Worm (Caenorhabditis elegans): Measurements from ENCODE around the gene nduf-11.

Gene nduf-11

DNA sequence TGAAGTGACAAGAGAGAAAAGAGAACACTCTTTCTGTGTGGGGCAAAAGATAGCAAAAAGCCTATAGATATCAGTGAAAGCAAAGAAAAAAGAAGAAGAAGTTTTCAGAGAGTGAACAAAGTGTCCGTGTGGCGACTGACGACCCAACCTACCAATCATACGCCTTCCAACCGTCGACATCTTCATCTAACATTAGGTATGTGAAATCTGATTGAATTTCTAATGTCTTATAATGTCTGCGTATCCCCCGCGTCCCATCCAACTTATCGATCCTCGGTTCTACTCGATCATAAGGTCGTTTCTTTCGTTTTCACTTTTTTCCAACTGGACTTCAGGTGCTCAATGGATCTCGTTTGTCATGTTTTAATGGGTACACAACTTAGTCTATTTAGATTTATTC lies 38.1 kb downstream of the nduf-11 start:
- no peak for TF ChIP-seq ceh-48 (tag; optimal IDR thresholded peaks at IDR 0.05)
- no peak for TF ChIP-seq C38D4.7 (GFP tag; optimal IDR thresholded peaks at IDR 0.05)
- TF ChIP-seq pag-3 (tag; optimal IDR thresholded peaks at IDR 0.05; ENCODE audit: borderline replicate concordance): no peak
- TF ChIP-seq madf-2 (tag; optimal IDR thresholded peaks at IDR 0.05): no peak
- no peak for TF ChIP-seq tbx-2 (tag; optimal IDR thresholded peaks at IDR 0.05)
- TF ChIP-seq nfya-1 (tag; optimal IDR thresholded peaks at IDR 0.05): no peak
- TF ChIP-seq npax-4 (tag; optimal IDR thresholded peaks at IDR 0.05): no peak
- TF ChIP-seq ceh-9 (tag; optimal IDR thresholded peaks at IDR 0.05): no peak
- TF ChIP-seq ceh-31 (tag; optimal IDR thresholded peaks at IDR 0.05): no peak
- no peak for TF ChIP-seq ceh-45 (GFP tag; IDR thresholded peaks at IDR 0.05)
- TF ChIP-seq lim-6 (tag; optimal IDR thresholded peaks at IDR 0.05): no peak
- TF ChIP-seq zip-5 (tag; optimal IDR thresholded peaks at IDR 0.05): no peak
- TF ChIP-seq elt-4 (tag; optimal IDR thresholded peaks at IDR 0.05): no peak
- TF ChIP-seq unc-3 (GFP tag; conservative IDR thresholded peaks at IDR 0.05): no peak
- no peak for TF ChIP-seq unc-3 (tag; optimal IDR thresholded peaks at IDR 0.05)
- no peak for TF ChIP-seq ceh-34 (tag; optimal IDR thresholded peaks at IDR 0.05)
- no peak for TF ChIP-seq mec-3 (tag; optimal IDR thresholded peaks at IDR 0.05; ENCODE audit: borderline replicate concordance)
- TF ChIP-seq fkh-10 (GFP tag; optimal IDR thresholded peaks at IDR 0.05): no peak
- TF ChIP-seq pros-1 (tag; optimal IDR thresholded peaks at IDR 0.05): no peak
- no peak for TF ChIP-seq unc-55 (GFP tag; optimal IDR thresholded peaks at IDR 0.05)
- no peak for TF ChIP-seq ceh-24 (tag; optimal IDR thresholded peaks at IDR 0.05)

- TF ChIP-seq ceh-34 (tag; optimal IDR thresholded peaks at IDR 0.05) (peak; percentile 52), nfya-1 (tag; optimal IDR thresholded peaks at IDR 0.05) (peak; percentile 35), tbx-2 (tag; optimal IDR thresholded peaks at IDR 0.05) (peak; percentile 37), unc-42 (tag; optimal IDR thresholded peaks at IDR 0.05) (peak; percentile 16), T23F11.4 (GFP tag; optimal IDR thresholded peaks at IDR 0.05) (no peak), ceh-31 (tag; optimal IDR thresholded peaks at IDR 0.05) (peak; percentile 27), ceh-18 (tag; optimal IDR thresholded peaks at IDR 0.05) (peak; percentile 21), hlh-30 (tag; optimal IDR thresholded peaks at IDR 0.05; ENCODE audit: insufficient read depth) (peak; percentile 7), C38D4.7 (GFP tag; optimal IDR thresholded peaks at IDR 0.05) (no peak)
Observed at ce11 chrII:11305627-11306449, 39.6 kb downstream of the nduf-11 start, which contains the start of gene rsf-1. Gene rsf-1 (plus strand): TSS chrII:11306399.

ce11 chrII:11302591-11302990 lies 42.8 kb downstream of the nduf-11 start, which contains the start of gene samp-1:
Gene samp-1 (plus strand): TSS chrII:11302891.
- no peak for TF ChIP-seq tbx-2 (tag; optimal IDR thresholded peaks at IDR 0.05)
- no peak for TF ChIP-seq nfya-1 (tag; optimal IDR thresholded peaks at IDR 0.05)
- no peak for TF ChIP-seq C08G9.2 (tag; optimal IDR thresholded peaks at IDR 0.05)
- no peak for TF ChIP-seq unc-42 (tag; optimal IDR thresholded peaks at IDR 0.05)
- no peak for TF ChIP-seq sox-2 (GFP tag; IDR thresholded peaks at IDR 0.05)
- no peak for TF ChIP-seq ztf-16 (tag; optimal IDR thresholded peaks at IDR 0.05)
- TF ChIP-seq lim-6 (tag; optimal IDR thresholded peaks at IDR 0.05): no peak
- TF ChIP-seq unc-55 (GFP tag; optimal IDR thresholded peaks at IDR 0.05): no peak
- no peak for TF ChIP-seq pha-4 (tag; optimal IDR thresholded peaks at IDR 0.05)
- TF ChIP-seq pat-9 (tag; optimal IDR thresholded peaks at IDR 0.05): no peak
- TF ChIP-seq ceh-45 (GFP tag; IDR thresholded peaks at IDR 0.05): no peak
- TF ChIP-seq ceh-2 (tag; optimal IDR thresholded peaks at IDR 0.05): no peak
- no peak for TF ChIP-seq nhr-232 (tag; optimal IDR thresholded peaks at IDR 0.05)

- TF ChIP-seq ama-1 (optimal IDR thresholded peaks at IDR 0.05) (no peak), unc-55 (GFP tag; optimal IDR thresholded peaks at IDR 0.05) (no peak), ztf-16 (tag; optimal IDR thresholded peaks at IDR 0.05) (no peak), rnt-1 (tag; optimal IDR thresholded peaks at IDR 0.05) (no peak), ceh-31 (tag; optimal IDR thresholded peaks at IDR 0.05) (no peak), T23F11.4 (GFP tag; optimal IDR thresholded peaks at IDR 0.05) (no peak), unc-3 (GFP tag; conservative IDR thresholded peaks at IDR 0.05) (no peak), unc-3 (tag; optimal IDR thresholded peaks at IDR 0.05) (no peak), gmeb-2 (tag; optimal IDR thresholded peaks at IDR 0.05) (no peak), pat-9 (tag; optimal IDR thresholded peaks at IDR 0.05) (no peak), F13H6.1 (tag; optimal IDR thresholded peaks at IDR 0.05) (no peak), sdc-2 (tag; optimal IDR thresholded peaks at IDR 0.05) (no peak), ceh-24 (tag; optimal IDR thresholded peaks at IDR 0.05) (no peak), mec-3 (tag; optimal IDR thresholded peaks at IDR 0.05; ENCODE audit: borderline replicate concordance) (no peak), ets-4 (tag; optimal IDR thresholded peaks at IDR 0.05) (no peak), fkh-10 (GFP tag; optimal IDR thresholded peaks at IDR 0.05) (no peak), madf-2 (tag; optimal IDR thresholded peaks at IDR 0.05) (no peak)
Observed at ce11 chrII:11301059-11301458, 44.4 kb downstream of the nduf-11 start, which contains the start of gene raga-1. Gene raga-1 (plus strand): TSS chrII:11301359.

Measured in whole organism, late embryonic.